Worm (Caenorhabditis elegans) whole organism, L2 larva: Measurements from ENCODE around the gene F25H9.6.

Experiments
- R02D3.7 ChIP-seq: fragments of 150-350 bp; optimal IDR thresholded peaks from 2 replicates; lab custom pipeline; 2014; ENCODE audit warnings: missing biosample characterization, missing genetic modification characterization
- ZK546.5 ChIP-seq: sonication (generic microtip); optimal IDR thresholded peaks from 2 replicates; lab custom pipeline; 2017; ENCODE audit warnings: missing biosample characterization, missing genetic modification characterization
- alr-1 ChIP-seq: fragments of 150-350 bp; optimal IDR thresholded peaks from 2 replicates; lab custom pipeline; 2014; ENCODE audit warnings: missing biosample characterization, missing genetic modification characterization
- aly-2 ChIP-seq: fragments of 150-350 bp; optimal IDR thresholded peaks from 2 replicates; lab custom pipeline; 2014; ENCODE audit warnings: missing biosample characterization, missing genetic modification characterization
- ama-1 ChIP-seq: fragments of 150-350 bp; optimal IDR thresholded peaks from 2 replicates; lab custom pipeline; 2018; ENCODE audit warnings: inconsistent platforms
- ceh-16 ChIP-seq: fragments of 150-350 bp; optimal IDR thresholded peaks from 2 replicates; lab custom pipeline; 2014; ENCODE audit warnings: missing biosample characterization, missing genetic modification characterization
- ceh-82 ChIP-seq: fragments of 150-350 bp; optimal IDR thresholded peaks from 2 replicates; lab custom pipeline; 2014; ENCODE audit warnings: missing biosample characterization, missing genetic modification characterization
- egl-27 ChIP-seq: sonication (generic microtip); optimal IDR thresholded peaks from 3 replicates; lab custom pipeline; 2017; ENCODE audit warnings: missing biosample characterization, missing genetic modification reagents, missing genetic modification characterization
- elt-1 ChIP-seq: fragments of 150-350 bp; optimal IDR thresholded peaks from 2 replicates; lab custom pipeline; 2014; ENCODE audit warnings: missing biosample characterization, missing genetic modification characterization
- elt-3 ChIP-seq: sonication (generic microtip); optimal IDR thresholded peaks from 2 replicates; lab custom pipeline; 2017; ENCODE audit warnings: missing biosample characterization, missing genetic modification characterization
- fos-1 ChIP-seq: fragments of 150-350 bp; optimal IDR thresholded peaks from 2 replicates; lab custom pipeline; 2014; ENCODE audit warnings: missing biosample characterization, missing genetic modification characterization
- gmeb-1 ChIP-seq: fragments of 150-350 bp; optimal IDR thresholded peaks from 2 replicates; lab custom pipeline; 2014; ENCODE audit warnings: missing biosample characterization, missing genetic modification characterization
- lin-11 ChIP-seq: fragments of 150-350 bp; sonication (generic microtip); optimal IDR thresholded peaks from 2 replicates; lab custom pipeline; 2014; ENCODE audit warnings: missing biosample characterization, missing genetic modification characterization, inconsistent platforms, mixed read lengths
- lin-39 ChIP-seq: fragments of 150-350 bp; optimal IDR thresholded peaks from 2 replicates; lab custom pipeline; 2014; ENCODE audit warnings: missing biosample characterization, missing genetic modification reagents, missing genetic modification characterization
- lsy-2 ChIP-seq, 2 experiments: fragments of 150-350 bp in 1 of 2; sonication (generic microtip) in 1 of 2; optimal IDR thresholded peaks; 2 replicates each; lab custom pipeline; 2014 to 2017; ENCODE audit warnings: missing biosample characterization in 2 of 2, missing genetic modification characterization in 2 of 2
- mab-5 ChIP-seq: fragments of 150-350 bp; optimal IDR thresholded peaks from 2 replicates; lab custom pipeline; 2014; ENCODE audit warnings: missing biosample characterization, missing genetic modification characterization
- mbf-1 ChIP-seq: sonication (generic microtip); optimal IDR thresholded peaks from 2 replicates; lab custom pipeline; 2017; ENCODE audit warnings: missing biosample characterization, missing genetic modification characterization
- mdl-1 ChIP-seq, 2 experiments: fragments of 150-350 bp in 1 of 2; sonication (generic microtip) in 1 of 2; optimal IDR thresholded peaks; 2 replicates each; lab custom pipeline; 2017; ENCODE audit warnings: missing biosample characterization in 2 of 2, missing genetic modification characterization in 2 of 2
- nhr-10 ChIP-seq: sonication (generic microtip); optimal IDR thresholded peaks from 2 replicates; lab custom pipeline; 2017; ENCODE audit warnings: missing biosample characterization, missing genetic modification characterization
- nhr-11 ChIP-seq: fragments of 150-350 bp; optimal IDR thresholded peaks from 2 replicates; lab custom pipeline; 2014; ENCODE audit warnings: missing biosample characterization, missing genetic modification characterization
- nhr-12 ChIP-seq: fragments of 150-350 bp; optimal IDR thresholded peaks from 2 replicates; lab custom pipeline; 2014; ENCODE audit warnings: missing biosample characterization, missing genetic modification characterization
- nhr-23 ChIP-seq: fragments of 150-350 bp; optimal IDR thresholded peaks from 2 replicates; lab custom pipeline; 2014; ENCODE audit warnings: missing biosample characterization, missing genetic modification reagents, missing genetic modification characterization
- nhr-237 ChIP-seq: fragments of 150-350 bp; optimal IDR thresholded peaks from 2 replicates; lab custom pipeline; 2014; ENCODE audit warnings: missing biosample characterization, missing genetic modification characterization
- nhr-6 ChIP-seq: fragments of 150-350 bp; optimal IDR thresholded peaks from 2 replicates; lab custom pipeline; 2014; ENCODE audit warnings: missing biosample characterization, missing genetic modification characterization
- peb-1 ChIP-seq: fragments of 150-350 bp; optimal IDR thresholded peaks from 2 replicates; lab custom pipeline; 2014; ENCODE audit warnings: missing biosample characterization, missing genetic modification characterization
- sem-4 ChIP-seq: fragments of 150-350 bp; optimal IDR thresholded peaks from 2 replicates; lab custom pipeline; 2014; ENCODE audit warnings: missing biosample characterization, missing genetic modification reagents, missing genetic modification characterization
- skn-1 ChIP-seq: sonication (generic microtip); optimal IDR thresholded peaks from 2 replicates; lab custom pipeline; 2017; ENCODE audit warnings: missing biosample characterization, missing genetic modification characterization
- sma-3 ChIP-seq: sonication (generic microtip); optimal IDR thresholded peaks from 2 replicates; lab custom pipeline; 2016; ENCODE audit warnings: missing genetic modification reagents, missing genetic modification characterization, missing compliant biosample characterization
- sma-9 ChIP-seq, 2 experiments: fragments of 150-350 bp in 1 of 2; sonication (generic microtip) in 1 of 2; optimal IDR thresholded peaks; 2 replicates each; lab custom pipeline; 2014 to 2016; ENCODE audit warnings: missing genetic modification characterization in 2 of 2, mild to moderate bottlenecking in 1 of 2, missing biosample characterization in 1 of 2, missing compliant biosample characterization in 1 of 2, missing genetic modification reagents in 1 of 2, moderate library complexity in 1 of 2
- snpc-4 ChIP-seq: fragments of 150-350 bp; optimal IDR thresholded peaks from 2 replicates; lab custom pipeline; 2014; ENCODE audit warnings: missing biosample characterization, missing genetic modification characterization
- unc-55 ChIP-seq: fragments of 150-350 bp; sonication (generic microtip); optimal IDR thresholded peaks from 3 replicates; lab custom pipeline; 2014; ENCODE audit warnings: missing biosample characterization, missing genetic modification reagents, missing genetic modification characterization
- zag-1 ChIP-seq: fragments of 150-350 bp; optimal IDR thresholded peaks from 2 replicates; lab custom pipeline; 2014; ENCODE audit warnings: missing biosample characterization, missing genetic modification characterization
- ztf-1 ChIP-seq: fragments of 200-800 bp; sonication (Bioruptor generic); conservative IDR thresholded peaks from 2 replicates; pipeline ENCODE4 v1.3.6; 2022; ENCODE audit warnings: missing genetic modification characterization, missing compliant biosample characterization
- ztf-11 ChIP-seq: sonication (generic microtip); optimal IDR thresholded peaks from 2 replicates; lab custom pipeline; 2017; ENCODE audit warnings: missing biosample characterization, missing genetic modification characterization
- ztf-4 ChIP-seq: fragments of 150-350 bp; optimal IDR thresholded peaks from 2 replicates; lab custom pipeline; 2014; ENCODE audit warnings: missing biosample characterization, missing genetic modification characterization

F25H9.6 gene

ce11 chrV:13428660-13429059 lies 39.5 kb downstream of the F25H9.6 start, which contains the start of gene srd-19:
Gene srd-19 (minus strand): TSS chrV:13428760.
- TF ChIP-seq skn-1 (no peak), ztf-4 (tag; lab: Kevin White, UChicago) (no peak), sma-3 (no peak), lin-11 (no peak), ceh-82 (tag; lab: Kevin White, UChicago) (no peak), ama-1 (lab: Kevin White, UChicago) (no peak), nhr-10 (tag; lab: Kevin White, UChicago) (no peak), nhr-12 (no peak), alr-1 (tag; lab: Kevin White, UChicago) (no peak), lsy-2 (tag; optimal IDR thresholded peaks at IDR 0.05; lab: Kevin White, UChicago) (no peak), elt-3 (no peak), R02D3.7 (tag; lab: Kevin White, UChicago) (no peak), ztf-1 (GFP tag; lab: Robert Waterston, UW) (no peak), sem-4 (no peak), peb-1 (no peak)

- TF ChIP-seq sma-9 (GFP tag; optimal IDR thresholded peaks at IDR 0.05; lab: Kevin White, UChicago): no peak
- TF ChIP-seq sma-9 (tag; optimal IDR thresholded peaks at IDR 0.05; lab: Kevin White, UChicago): no peak
- no peak for TF ChIP-seq lin-11
- no peak for TF ChIP-seq skn-1
- TF ChIP-seq ceh-82 (tag; lab: Kevin White, UChicago): no peak
- TF ChIP-seq nhr-6: no peak
Observed at ce11 chrV:13427378-13427777, 40.8 kb downstream of the F25H9.6 start.

- TF ChIP-seq sma-3: no peak
- TF ChIP-seq ztf-4 (tag; lab: Kevin White, UChicago): no peak
- TF ChIP-seq mab-5 (tag; lab: Kevin White, UChicago): no peak
- TF ChIP-seq zag-1: no peak
- no peak for TF ChIP-seq ZK546.5 (tag; lab: Kevin White, UChicago)
- TF ChIP-seq R02D3.7 (tag; lab: Kevin White, UChicago): no peak
- TF ChIP-seq ztf-11 (tag; lab: Kevin White, UChicago): no peak
- no peak for TF ChIP-seq sma-9 (GFP tag; optimal IDR thresholded peaks at IDR 0.05; lab: Kevin White, UChicago)
- TF ChIP-seq sma-9 (tag; optimal IDR thresholded peaks at IDR 0.05; lab: Kevin White, UChicago): no peak
- TF ChIP-seq aly-2 (tag; lab: Kevin White, UChicago): no peak
- TF ChIP-seq unc-55 (GFP tag; lab: Kevin White, UChicago): no peak
- TF ChIP-seq, all 48 proteins: peak for 0
Observed at ce11 chrV:13426764-13427163, 41.4 kb downstream of the F25H9.6 start, which contains the start of gene srd-18. Gene srd-18 (minus strand): TSS chrV:13426864.

DNA sequence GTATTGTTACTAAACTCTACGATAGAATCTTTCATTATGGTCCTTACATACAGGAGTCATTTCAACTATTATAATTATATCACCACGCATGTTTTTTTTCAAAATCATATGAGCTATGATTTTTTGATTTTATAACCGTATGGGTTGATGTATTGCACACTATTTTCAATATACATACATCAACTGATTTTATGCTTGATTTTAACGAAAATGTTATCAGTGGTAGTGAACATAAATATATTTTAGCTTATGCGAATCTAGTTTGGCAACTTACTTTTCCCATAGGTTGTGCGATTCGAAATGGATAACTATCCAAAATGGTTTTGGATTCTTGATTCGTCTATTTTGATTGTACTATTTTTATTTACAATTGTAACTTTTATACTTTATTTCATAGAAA lies 44.6 kb downstream of the F25H9.6 start, which contains the start of gene srv-10:
Gene srv-10, plus strand, starts transcription at position 301 of the 400 bp plus-strand sequence.
- no peak for TF ChIP-seq nhr-23 (tag; lab: Kevin White, UChicago)
- TF ChIP-seq nhr-237 (tag; lab: Kevin White, UChicago): no peak
- TF ChIP-seq nhr-11 (tag; lab: Kevin White, UChicago): no peak
- no peak for TF ChIP-seq ztf-4 (tag; lab: Kevin White, UChicago)
- TF ChIP-seq gmeb-1 (tag; lab: Kevin White, UChicago): no peak
- TF ChIP-seq lin-11: no peak
- TF ChIP-seq ZK546.5 (tag; lab: Kevin White, UChicago): no peak
- TF ChIP-seq peb-1: no peak
- no peak for TF ChIP-seq zag-1
- TF ChIP-seq mdl-1 (tag; optimal IDR thresholded peaks at IDR 0.05; lab: Kevin White, UChicago): no peak
- no peak for TF ChIP-seq sma-3
- no peak for TF ChIP-seq R02D3.7 (tag; lab: Kevin White, UChicago)
- TF ChIP-seq mbf-1 (tag; lab: Kevin White, UChicago): no peak
- TF ChIP-seq, all 48 proteins: peak for 0

DNA sequence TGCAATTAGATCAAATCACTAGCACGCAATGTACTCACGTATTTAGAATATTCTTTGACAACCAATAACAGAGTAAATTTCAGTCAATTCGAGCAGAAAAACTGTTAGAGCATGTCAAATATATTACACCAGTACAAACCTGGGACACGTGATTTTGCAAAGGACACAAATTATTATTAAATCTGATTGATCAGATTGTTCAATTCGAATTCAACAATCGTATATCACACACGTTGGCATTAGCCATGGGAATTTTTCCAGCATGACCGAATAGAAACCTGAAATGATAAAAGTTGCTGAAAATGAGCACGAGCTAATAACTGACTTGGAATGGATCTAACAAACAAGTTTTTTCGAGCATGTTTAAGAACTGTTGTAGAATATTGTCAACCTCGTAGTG lies 45.1 kb downstream of the F25H9.6 start, which contains the start of gene srv-9:
Gene srv-9, minus strand, starts transcription at position 101 of the 400 bp plus-strand sequence.
- TF ChIP-seq ZK546.5 (tag; lab: Kevin White, UChicago): no peak
- no peak for TF ChIP-seq lin-39 (tag; lab: Kevin White, UChicago)
- TF ChIP-seq aly-2 (tag; lab: Kevin White, UChicago): no peak
- no peak for TF ChIP-seq alr-1 (tag; lab: Kevin White, UChicago)
- no peak for TF ChIP-seq R02D3.7 (tag; lab: Kevin White, UChicago)
- TF ChIP-seq egl-27: no peak
- no peak for TF ChIP-seq nhr-10 (tag; lab: Kevin White, UChicago)
- no peak for TF ChIP-seq elt-1 (tag; lab: Kevin White, UChicago)
- no peak for TF ChIP-seq ceh-16 (tag; lab: Kevin White, UChicago)
- no peak for TF ChIP-seq fos-1 (tag; lab: Kevin White, UChicago)
- no peak for TF ChIP-seq elt-3
- TF ChIP-seq snpc-4: no peak
